Worm (Caenorhabditis elegans) whole organism, early embryonic: ENCODE results near the gene spc-2.

Experiments used
- B0310.2 ChIP-seq: sonication (generic microtip); optimal IDR thresholded peaks from 2 replicates; lab custom pipeline; 2016; ENCODE audit warnings: mild to moderate bottlenecking, missing genetic modification characterization, missing compliant biosample characterization
- F13C5.2 ChIP-seq: sonication (generic microtip); optimal IDR thresholded peaks from 2 replicates; lab custom pipeline; 2017; ENCODE audit warnings: mild to moderate bottlenecking, missing genetic modification characterization, inconsistent platforms, missing compliant biosample characterization
- aly-1 ChIP-seq: sonication (generic microtip); optimal IDR thresholded peaks from 2 replicates; lab custom pipeline; 2016; ENCODE audit warnings: missing genetic modification characterization, missing compliant biosample characterization
- ama-1 ChIP-seq: fragments of 150-350 bp; optimal IDR thresholded peaks from 2 replicates; lab custom pipeline; 2014
- ets-7 ChIP-seq: sonication (generic microtip); optimal IDR thresholded peaks from 2 replicates; lab custom pipeline; 2016; ENCODE audit warnings: missing genotype, missing genetic modification characterization, missing compliant biosample characterization
- flt-1 ChIP-seq: fragments of 200-800 bp; sonication (Bioruptor generic); IDR thresholded peaks from 2 replicates; pipeline ENCODE4 v1.3.6; 2022; ENCODE audit warnings: missing genetic modification characterization, missing compliant biosample characterization
- hmbx-1 ChIP-seq: sonication (generic microtip); optimal IDR thresholded peaks from 2 replicates; lab custom pipeline; 2016; ENCODE audit warnings: mild to moderate bottlenecking, missing genetic modification characterization, missing compliant biosample characterization
- hmg-4 ChIP-seq: fragments of 200-800 bp; sonication (Bioruptor generic); optimal IDR thresholded peaks from 2 replicates; lab custom pipeline; 2018; ENCODE audit warnings: mild to moderate bottlenecking, missing genetic modification characterization, missing compliant biosample characterization
- pes-1 ChIP-seq: fragments of 200-800 bp; sonication (Bioruptor generic); IDR thresholded peaks from 2 replicates; pipeline ENCODE4 v1.3.6; 2022; ENCODE audit warnings: missing genetic modification reagents, missing genetic modification characterization, missing compliant biosample characterization
- scrt-1 ChIP-seq: fragments of 200-800 bp; sonication (Bioruptor generic); IDR thresholded peaks from 2 replicates; pipeline ENCODE4 v1.3.6; 2022; ENCODE audit warnings: missing genetic modification characterization, missing compliant biosample characterization
- sea-1 ChIP-seq: fragments of 200-800 bp; sonication (Bioruptor generic); conservative IDR thresholded peaks from 2 replicates; pipeline ENCODE4 v1.3.6; 2022; ENCODE audit warnings: missing genetic modification characterization, missing compliant biosample characterization
- tbx-11 ChIP-seq: fragments of 200-800 bp; sonication (Bioruptor generic); IDR thresholded peaks from 2 replicates; pipeline ENCODE4 v1.3.6; 2022; ENCODE audit warnings: missing genetic modification characterization, missing compliant biosample characterization
- tbx-37 ChIP-seq: fragments of 200-800 bp; sonication (Bioruptor generic); conservative IDR thresholded peaks from 2 replicates; pipeline ENCODE4 v1.3.6; 2022; ENCODE audit warnings: missing genetic modification reagents, missing genetic modification characterization, missing compliant biosample characterization
- tra-4 ChIP-seq: sonication (generic microtip); optimal IDR thresholded peaks from 2 replicates; lab custom pipeline; 2017; ENCODE audit warnings: missing genetic modification characterization, missing compliant biosample characterization

ce11 chrIII:8154423-8154822 is 27.3 kb upstream of the spc-2 start:
- TF ChIP-seq ama-1: no peak
- no peak for TF ChIP-seq flt-1 (GFP tag; lab: Robert Waterston, UW)
- TF ChIP-seq pes-1 (GFP tag; lab: Robert Waterston, UW): no peak
- TF ChIP-seq sea-1 (GFP tag; lab: Robert Waterston, UW): no peak
- TF ChIP-seq F13C5.2 (tag; lab: Kevin White, UChicago): no peak
- no peak for TF ChIP-seq scrt-1
- TF ChIP-seq tbx-37 (GFP tag; lab: Robert Waterston, UW): no peak
- no peak for TF ChIP-seq hmg-4 (GFP tag; lab: Kevin White, UChicago)
- no peak for TF ChIP-seq ets-7 (tag; lab: Kevin White, UChicago)
- no peak for TF ChIP-seq B0310.2 (tag; lab: Kevin White, UChicago)
- no peak for TF ChIP-seq hmbx-1
- TF ChIP-seq tbx-11 (GFP tag; lab: Robert Waterston, UW): no peak
- no peak for TF ChIP-seq tra-4
- no peak for TF ChIP-seq aly-1
